Worm (Caenorhabditis elegans) whole organism, L3 larva: ENCODE results near the gene fcho-1.

Source experiments
- R02D3.7 ChIP-seq: fragments of 150-350 bp; optimal IDR thresholded peaks from 2 replicates; lab custom pipeline; 2014; ENCODE audit warnings: missing biosample characterization, missing genetic modification characterization
- ZK546.5 ChIP-seq: sonication (generic microtip); optimal IDR thresholded peaks from 2 replicates; lab custom pipeline; 2017; ENCODE audit warnings: missing biosample characterization, missing genetic modification characterization
- aly-2 ChIP-seq: fragments of 150-350 bp; optimal IDR thresholded peaks from 2 replicates; lab custom pipeline; 2014; ENCODE audit warnings: missing biosample characterization, missing genetic modification characterization
- ama-1 ChIP-seq: fragments of 150-350 bp; optimal IDR thresholded peaks from 2 replicates; lab custom pipeline; 2018
- ceh-16 ChIP-seq: sonication (generic microtip); optimal IDR thresholded peaks from 2 replicates; lab custom pipeline; 2017; ENCODE audit warnings: missing biosample characterization, missing genetic modification characterization
- ceh-28 ChIP-seq: fragments of 150-350 bp; optimal IDR thresholded peaks from 2 replicates; lab custom pipeline; 2014; ENCODE audit warnings: missing biosample characterization, missing genetic modification reagents, missing genetic modification characterization
- ceh-82 ChIP-seq: fragments of 150-350 bp; optimal IDR thresholded peaks from 2 replicates; lab custom pipeline; 2014; ENCODE audit warnings: missing biosample characterization, missing genetic modification characterization
- ceh-9 ChIP-seq: sonication (generic microtip); optimal IDR thresholded peaks from 2 replicates; lab custom pipeline; 2018; ENCODE audit warnings: missing biosample characterization, missing genetic modification characterization
- daf-12 ChIP-seq: fragments of 150-350 bp; optimal IDR thresholded peaks from 2 replicates; lab custom pipeline; 2014; ENCODE audit warnings: missing biosample characterization, missing genetic modification reagents, missing genetic modification characterization
- egl-27 ChIP-seq: sonication (generic microtip); optimal IDR thresholded peaks from 4 replicates; lab custom pipeline; 2017; ENCODE audit warnings: missing biosample characterization, missing genetic modification reagents, missing genetic modification characterization
- egl-5 ChIP-seq: fragments of 150-350 bp; optimal IDR thresholded peaks from 2 replicates; lab custom pipeline; 2017; ENCODE audit warnings: missing biosample characterization, missing genetic modification reagents, missing genetic modification characterization, inconsistent platforms
- elt-1 ChIP-seq: fragments of 150-350 bp; optimal IDR thresholded peaks from 2 replicates; lab custom pipeline; 2014; ENCODE audit warnings: missing biosample characterization, missing genetic modification characterization
- elt-2 ChIP-seq: sonication (generic microtip); optimal IDR thresholded peaks from 2 replicates; lab custom pipeline; 2016; ENCODE audit warnings: missing genetic modification reagents, mild to moderate bottlenecking, missing genetic modification characterization, missing compliant biosample characterization
- elt-3 ChIP-seq, 3 experiments: fragments of 150-350 bp in 1 of 3; sonication (generic microtip) in 2 of 3; optimal IDR thresholded peaks; 2 replicates in 2 of 3; 4 replicates in 1 of 3; lab custom pipeline; 2014 to 2017; ENCODE audit warnings: missing biosample characterization in 3 of 3, missing genetic modification characterization in 3 of 3
- eor-1 ChIP-seq, 2 experiments: fragments of 150-350 bp; optimal IDR thresholded peaks; 2 replicates each; lab custom pipeline; 2014 to 2018; ENCODE audit warnings: missing biosample characterization in 2 of 2, missing genetic modification characterization in 2 of 2
- fkh-10 ChIP-seq: sonication (generic microtip); optimal IDR thresholded peaks from 2 replicates; lab custom pipeline; 2017; ENCODE audit warnings: missing biosample characterization, missing genetic modification reagents, missing genetic modification characterization
- fkh-2 ChIP-seq: fragments of 150-350 bp; optimal IDR thresholded peaks from 2 replicates; lab custom pipeline; 2014; ENCODE audit warnings: missing biosample characterization, missing genetic modification reagents, missing genetic modification characterization
- fos-1 ChIP-seq: fragments of 150-350 bp; optimal IDR thresholded peaks from 2 replicates; lab custom pipeline; 2014; ENCODE audit warnings: missing biosample characterization, missing genetic modification characterization
- hmg-11 ChIP-seq: sonication (generic microtip); optimal IDR thresholded peaks from 2 replicates; lab custom pipeline; 2016; ENCODE audit warnings: missing genetic modification characterization, missing compliant biosample characterization
- jun-1 ChIP-seq: fragments of 150-350 bp; optimal IDR thresholded peaks from 2 replicates; lab custom pipeline; 2014; ENCODE audit warnings: missing biosample characterization, missing genetic modification reagents, missing genetic modification characterization
- lin-15B ChIP-seq: fragments of 150-350 bp; optimal IDR thresholded peaks from 2 replicates; lab custom pipeline; 2014; ENCODE audit warnings: missing biosample characterization, missing genetic modification characterization
- lin-39 ChIP-seq: fragments of 150-350 bp; optimal IDR thresholded peaks from 2 replicates; lab custom pipeline; 2018; ENCODE audit warnings: missing biosample characterization, missing genetic modification reagents, missing genetic modification characterization
- lsy-12 ChIP-seq: sonication (generic microtip); optimal IDR thresholded peaks from 2 replicates; lab custom pipeline; 2016; ENCODE audit warnings: mild to moderate bottlenecking, missing genetic modification characterization, missing compliant biosample characterization
- mdl-1 ChIP-seq: fragments of 150-350 bp; optimal IDR thresholded peaks from 2 replicates; lab custom pipeline; 2014; ENCODE audit warnings: missing biosample characterization, missing genetic modification characterization
- mml-1 ChIP-seq: fragments of 150-350 bp; sonication (generic microtip); optimal IDR thresholded peaks from 3 replicates; lab custom pipeline; 2014; ENCODE audit warnings: missing biosample characterization, missing genetic modification characterization
- nfya-1 ChIP-seq: sonication (generic microtip); optimal IDR thresholded peaks from 2 replicates; lab custom pipeline; 2017; ENCODE audit warnings: missing genetic modification characterization, mild to moderate bottlenecking, missing compliant biosample characterization, antibody characterized with exemption, moderate library complexity; ENCODE audit not compliant: insufficient read depth
- nhr-11 ChIP-seq: fragments of 150-350 bp; optimal IDR thresholded peaks from 2 replicates; lab custom pipeline; 2014; ENCODE audit warnings: missing biosample characterization, missing genetic modification characterization
- nhr-12 ChIP-seq: fragments of 150-350 bp; optimal IDR thresholded peaks from 2 replicates; lab custom pipeline; 2014; ENCODE audit warnings: missing biosample characterization, missing genetic modification characterization
- nhr-23 ChIP-seq: fragments of 150-350 bp; optimal IDR thresholded peaks from 2 replicates; lab custom pipeline; 2014; ENCODE audit warnings: missing biosample characterization, missing genetic modification reagents, missing genetic modification characterization
- nhr-237 ChIP-seq: fragments of 150-350 bp; optimal IDR thresholded peaks from 2 replicates; lab custom pipeline; 2014; ENCODE audit warnings: missing biosample characterization, missing genetic modification characterization
- nhr-25 ChIP-seq: sonication (generic microtip); optimal IDR thresholded peaks from 2 replicates; lab custom pipeline; 2017; ENCODE audit warnings: missing biosample characterization, missing genetic modification characterization
- nhr-28 ChIP-seq: fragments of 150-350 bp; optimal IDR thresholded peaks from 2 replicates; lab custom pipeline; 2014; ENCODE audit warnings: missing biosample characterization, missing genetic modification characterization
- nhr-43 ChIP-seq: sonication (generic microtip); optimal IDR thresholded peaks from 2 replicates; lab custom pipeline; 2016; ENCODE audit warnings: mild to moderate bottlenecking, missing genetic modification characterization, missing compliant biosample characterization; ENCODE audit not compliant: poor library complexity, severe bottlenecking
- nhr-67 ChIP-seq: fragments of 150-350 bp; optimal IDR thresholded peaks from 2 replicates; lab custom pipeline; 2014; ENCODE audit warnings: missing biosample characterization, missing genetic modification characterization
- nhr-76 ChIP-seq: fragments of 150-350 bp; sonication (generic microtip); optimal IDR thresholded peaks from 5 replicates; lab custom pipeline; 2014; ENCODE audit warnings: missing biosample characterization, missing genetic modification characterization
- nhr-77 ChIP-seq: fragments of 150-350 bp; optimal IDR thresholded peaks from 2 replicates; lab custom pipeline; 2014; ENCODE audit warnings: missing biosample characterization, missing genetic modification characterization
- pha-4 ChIP-seq: fragments of 150-350 bp; optimal IDR thresholded peaks from 2 replicates; lab custom pipeline; 2014; ENCODE audit warnings: missing biosample characterization, missing genetic modification reagents, missing genetic modification characterization
- pqm-1 ChIP-seq: fragments of 150-350 bp; optimal IDR thresholded peaks from 2 replicates; lab custom pipeline; 2017; ENCODE audit warnings: missing biosample characterization, missing genetic modification characterization, inconsistent platforms
- sea-2 ChIP-seq: fragments of 150-350 bp; sonication (generic microtip); optimal IDR thresholded peaks from 4 replicates; lab custom pipeline; 2014; ENCODE audit warnings: missing biosample characterization, missing genetic modification reagents, missing genetic modification characterization
- skn-1 ChIP-seq: fragments of 150-350 bp; optimal IDR thresholded peaks from 2 replicates; lab custom pipeline; 2014; ENCODE audit warnings: missing biosample characterization, missing genetic modification characterization
- snpc-4 ChIP-seq: fragments of 150-350 bp; optimal IDR thresholded peaks from 2 replicates; lab custom pipeline; 2014; ENCODE audit warnings: missing biosample characterization, missing genetic modification characterization
- tbx-2 ChIP-seq: sonication (generic microtip); optimal IDR thresholded peaks from 2 replicates; lab custom pipeline; 2016; ENCODE audit warnings: mild to moderate bottlenecking, missing genetic modification characterization, missing compliant biosample characterization
- unc-39 ChIP-seq: sonication (generic microtip); optimal IDR thresholded peaks from 4 replicates; lab custom pipeline; 2017; ENCODE audit warnings: missing biosample characterization, missing genetic modification characterization
- unc-62 ChIP-seq: fragments of 150-350 bp; sonication (generic microtip); optimal IDR thresholded peaks from 4 replicates; lab custom pipeline; 2014; ENCODE audit warnings: missing biosample characterization, missing genetic modification reagents, missing genetic modification characterization
- zag-1 ChIP-seq: fragments of 150-350 bp; optimal IDR thresholded peaks from 2 replicates; lab custom pipeline; 2014; ENCODE audit warnings: missing biosample characterization, missing genetic modification characterization
- ztf-11 ChIP-seq: fragments of 150-350 bp; optimal IDR thresholded peaks from 2 replicates; lab custom pipeline; 2014; ENCODE audit warnings: missing biosample characterization, missing genetic modification characterization
- ztf-4 ChIP-seq: fragments of 150-350 bp; optimal IDR thresholded peaks from 2 replicates; lab custom pipeline; 2014; ENCODE audit warnings: missing biosample characterization, missing genetic modification characterization

Gene fcho-1

DNA sequence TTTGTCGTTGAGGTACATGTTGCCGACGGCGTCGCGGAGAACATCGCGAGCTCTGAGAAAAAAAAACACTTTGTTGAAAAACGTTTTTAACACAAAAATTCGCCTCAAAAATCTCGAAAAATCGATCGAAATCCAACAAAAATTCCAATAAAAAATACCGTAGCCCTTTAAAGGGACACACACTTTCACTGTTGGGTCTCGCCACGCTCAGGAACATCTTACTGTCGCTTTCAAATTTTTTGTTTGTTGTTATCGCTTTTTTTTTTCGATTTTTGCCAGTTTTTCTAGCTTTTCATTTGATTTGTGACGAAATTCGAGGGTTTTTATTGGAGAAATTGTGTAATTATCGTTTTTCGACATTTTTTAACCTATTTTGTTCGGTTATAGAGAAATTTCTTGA, 3.8 kb upstream of the fcho-1 start:
- TF ChIP-seq nhr-43 (tag; lab: Kevin White, UChicago) (no peak), nhr-77 (tag; lab: Kevin White, UChicago) (no peak), zag-1 (tag; lab: Kevin White, UChicago) (no peak), egl-27 (no peak)

DNA sequence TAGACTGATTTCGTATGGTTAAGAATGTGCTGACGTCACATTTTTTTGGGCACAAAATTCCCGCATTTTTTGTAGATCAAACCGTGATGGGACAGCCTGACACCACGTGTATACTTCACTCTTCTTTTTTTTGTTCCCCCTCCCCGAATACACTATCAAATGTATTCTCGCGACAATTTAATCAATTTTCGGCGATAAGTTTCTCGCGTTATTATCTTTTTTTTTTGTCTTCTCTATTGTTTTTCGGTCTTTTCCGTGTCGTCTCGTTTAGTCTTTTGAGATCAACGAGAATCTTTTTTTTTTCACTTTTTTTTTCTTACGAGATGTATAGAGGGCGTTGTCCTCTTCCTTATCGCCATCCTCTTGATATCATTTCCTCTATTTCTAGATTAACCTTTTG, 4.9 kb downstream of the fcho-1 start:
- peak; percentile 52 for TF ChIP-seq elt-2 (tag; lab: Kevin White, UChicago)
- peak in 1 of 3 experiments; percentile 5 for TF ChIP-seq elt-3 (tag; optimal IDR thresholded peaks at IDR 0.05; lab: Kevin White, UChicago)
- no peak for TF ChIP-seq ceh-28
- TF ChIP-seq, all 47 proteins: peak for 2

DNA sequence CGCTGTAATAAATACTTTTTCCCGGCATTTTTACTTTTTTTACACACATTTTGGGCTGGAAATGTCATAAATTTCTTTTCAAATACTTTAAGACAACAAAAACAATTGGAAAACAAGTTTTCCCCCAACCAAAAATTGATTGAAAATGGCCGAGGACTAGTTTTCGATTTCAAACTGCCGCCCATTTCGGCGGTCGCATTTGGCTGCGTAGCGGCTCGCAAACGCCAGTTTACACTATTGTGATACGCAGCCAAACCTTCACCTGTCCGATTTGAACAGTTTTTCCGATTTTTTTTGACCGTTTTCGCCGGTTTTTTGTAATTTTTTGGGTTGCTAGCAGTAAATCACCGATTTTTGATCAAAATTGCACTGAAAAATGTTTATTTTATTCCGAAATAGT, 10.1 kb downstream of the fcho-1 start:
- TF ChIP-seq ceh-28 (peak; percentile 85), jun-1 (peak; percentile 93), ztf-4 (peak; percentile 23), daf-12 (no peak), ztf-11 (tag; lab: Kevin White, UChicago) (no peak), hmg-11 (tag; lab: Kevin White, UChicago) (peak; percentile 61), fkh-2 (tag; lab: Kevin White, UChicago) (no peak), mdl-1 (tag; lab: Kevin White, UChicago) (no peak), unc-62 (peak; percentile 78), nhr-67 (tag; lab: Kevin White, UChicago) (no peak), nhr-25 (tag; lab: Kevin White, UChicago) (peak; percentile 99), skn-1 (peak; percentile 84), lin-39 (tag; lab: Kevin White, UChicago) (peak; percentile 95), lsy-12 (tag; lab: Kevin White, UChicago) (peak; percentile 100), pqm-1 (peak; percentile 50), tbx-2 (peak; percentile 81), elt-2 (tag; lab: Kevin White, UChicago) (peak; percentile 91), elt-1 (tag; lab: Kevin White, UChicago) (peak; percentile 91), nhr-237 (tag; lab: Kevin White, UChicago) (no peak), egl-5 (tag; lab: Kevin White, UChicago) (peak; percentile 86), fkh-10 (GFP tag; lab: Kevin White, UChicago) (peak; percentile 77), ceh-82 (tag; lab: Kevin White, UChicago) (peak; percentile 83), nhr-28 (tag; lab: Kevin White, UChicago) (peak; percentile 13), ZK546.5 (peak; percentile 98), ceh-16 (tag; lab: Kevin White, UChicago) (peak; percentile 15), nhr-76 (tag; lab: Kevin White, UChicago) (no peak), nhr-23 (tag; lab: Kevin White, UChicago) (peak; percentile 99), R02D3.7 (tag; lab: Kevin White, UChicago) (peak; percentile 89), ceh-9 (no peak), lin-15B (peak; percentile 97), eor-1 (tag; optimal IDR thresholded peaks at IDR 0.05; lab: Kevin White, UChicago) (no peak), nhr-12 (tag; lab: Kevin White, UChicago) (no peak), egl-27 (peak; percentile 66), unc-39 (no peak), zag-1 (tag; lab: Kevin White, UChicago) (no peak), nhr-77 (tag; lab: Kevin White, UChicago) (peak; percentile 75), nhr-11 (tag; lab: Kevin White, UChicago) (peak; percentile 79), aly-2 (tag; lab: Kevin White, UChicago) (peak; percentile 80), elt-3 (tag; optimal IDR thresholded peaks at IDR 0.05; lab: Kevin White, UChicago) (peak in 2 of 3 experiments; percentile 32 to 93), fos-1 (tag; lab: Kevin White, UChicago) (peak; percentile 85), mml-1 (no peak), nhr-43 (tag; lab: Kevin White, UChicago) (peak; percentile 94), pha-4 (tag; lab: Kevin White, UChicago) (peak; percentile 98), nfya-1 (tag; lab: Kevin White, UChicago) (peak; percentile 96), ama-1 (peak; percentile 85), snpc-4 (tag; lab: Kevin White, UChicago) (peak; percentile 83), sea-2 (GFP tag; lab: Kevin White, UChicago) (no peak)
